Fruit fly (Drosophila melanogaster) Kc167 (cell line): ENCODE results near the gene Patj.

ENCODE experiments used
- Myc ChIP-seq: fragments of >200 bp; optimal IDR thresholded peaks from 2 replicates; lab custom pipeline; 2017; ENCODE audit warnings: missing external identifiers
- insv ChIP-seq: fragments of >200 bp; optimal IDR thresholded peaks from 3 replicates; lab custom pipeline; 2018; ENCODE audit warnings: missing external identifiers

dm6 chr3L:1777249-1777648, 21.4 kb upstream of the Patj start, which contains the start of the genes CG2021 and mRpL46:
- TF ChIP-seq Myc (lab: Kevin White, UChicago) (no peak), insv (lab: Kevin White, UChicago) (no peak)
